Worm (Caenorhabditis elegans) whole organism, dauer: Measurements from ENCODE around the gene srxa-14.

Experiments
- unc-62 ChIP-seq: sonication (generic microtip); optimal IDR thresholded peaks from 2 replicates; lab custom pipeline; 2017; ENCODE audit warnings: missing biosample characterization, missing genetic modification reagents, missing genetic modification characterization

The srxa-14 gene

ce11 chrV:20634330-20634729 lies 5.1 kb upstream of the srxa-14 start, which contains the start of gene F46B3.16:
F46B3.16 (plus strand) TSS chrV:20634630.
- no peak for TF ChIP-seq unc-62 (GFP tag; lab: Kevin White, UChicago)

ce11 chrV:20636855-20637254 lies 2.5 kb upstream of the srxa-14 start, which contains the start of gene ttr-13:
ttr-13 (minus strand) TSS chrV:20636955.
- TF ChIP-seq unc-62 (GFP tag; lab: Kevin White, UChicago), result no peak

ce11 chrV:20638344-20638743 lies 1.1 kb upstream of the srxa-14 start, which contains the start of gene Y44A6B.3:
Y44A6B.3 (minus strand) TSS chrV:20638444.
- no peak for TF ChIP-seq unc-62 (GFP tag; lab: Kevin White, UChicago)

- no peak for TF ChIP-seq unc-62 (GFP tag; lab: Kevin White, UChicago)
Measured at ce11 chrV:20641896-20642295, 2.5 kb downstream of the srxa-14 start, which contains the start of gene srxa-15. srxa-15 (plus strand) TSS chrV:20642196.

- TF ChIP-seq unc-62 (GFP tag; lab: Kevin White, UChicago), result no peak
Measured at ce11 chrV:20645479-20645878, 6.1 kb downstream of the srxa-14 start.

ce11 chrV:20648868-20649267 lies 9.5 kb downstream of the srxa-14 start:
- no peak for TF ChIP-seq unc-62 (GFP tag; lab: Kevin White, UChicago)

- no peak for TF ChIP-seq unc-62 (GFP tag; lab: Kevin White, UChicago)
Measured at ce11 chrV:20651923-20652322, 12.5 kb downstream of the srxa-14 start.

ce11 chrV:20654350-20654749 lies 15.0 kb downstream of the srxa-14 start, which contains the start of gene mnr-1:
mnr-1 (plus strand) TSS chrV:20654650.
- no peak for TF ChIP-seq unc-62 (GFP tag; lab: Kevin White, UChicago)

- no peak for TF ChIP-seq unc-62 (GFP tag; lab: Kevin White, UChicago)
Measured at ce11 chrV:20655174-20655573, 15.8 kb downstream of the srxa-14 start.

ce11 chrV:20656626-20657025 lies 17.2 kb downstream of the srxa-14 start:
- no peak for TF ChIP-seq unc-62 (GFP tag; lab: Kevin White, UChicago)

- no peak for TF ChIP-seq unc-62 (GFP tag; lab: Kevin White, UChicago)
Measured at ce11 chrV:20660025-20660424, 20.6 kb downstream of the srxa-14 start, which contains the start of gene W01F3.2. W01F3.2 (plus strand) TSS chrV:20660325.

- no peak for TF ChIP-seq unc-62 (GFP tag; lab: Kevin White, UChicago)
Measured at ce11 chrV:20662474-20662873, 23.1 kb downstream of the srxa-14 start.

- no peak for TF ChIP-seq unc-62 (GFP tag; lab: Kevin White, UChicago)
Measured at ce11 chrV:20663736-20664135, 24.3 kb downstream of the srxa-14 start.

ce11 chrV:20664930-20665329 lies 25.5 kb downstream of the srxa-14 start:
- no peak for TF ChIP-seq unc-62 (GFP tag; lab: Kevin White, UChicago)

- no peak for TF ChIP-seq unc-62 (GFP tag; lab: Kevin White, UChicago)
Measured at ce11 chrV:20666905-20667304, 27.5 kb downstream of the srxa-14 start, which contains the start of gene mlt-11. mlt-11 (plus strand) TSS chrV:20667205.

- TF ChIP-seq unc-62 (GFP tag; lab: Kevin White, UChicago), result no peak
Measured at ce11 chrV:20670625-20671024, 31.2 kb downstream of the srxa-14 start.

- no peak for TF ChIP-seq unc-62 (GFP tag; lab: Kevin White, UChicago)
Measured at ce11 chrV:20680189-20680588, 40.8 kb downstream of the srxa-14 start.
